Worm (Caenorhabditis elegans) whole organism, L2 larva: ENCODE data around the gene T15B7.14.

Source experiments
- F13H6.1 ChIP-seq: sonication (generic microtip); optimal IDR thresholded peaks from 2 replicates; lab custom pipeline; 2016; ENCODE audit warnings: missing genetic modification characterization, missing compliant biosample characterization
- ZK546.5 ChIP-seq: sonication (generic microtip); optimal IDR thresholded peaks from 2 replicates; lab custom pipeline; 2017; ENCODE audit warnings: missing biosample characterization, missing genetic modification characterization
- alr-1 ChIP-seq: fragments of 150-350 bp; optimal IDR thresholded peaks from 2 replicates; lab custom pipeline; 2014; ENCODE audit warnings: missing biosample characterization, missing genetic modification characterization
- ceh-82 ChIP-seq: fragments of 150-350 bp; optimal IDR thresholded peaks from 2 replicates; lab custom pipeline; 2014; ENCODE audit warnings: missing biosample characterization, missing genetic modification characterization
- dmd-4 ChIP-seq: sonication (generic microtip); optimal IDR thresholded peaks from 2 replicates; lab custom pipeline; 2017; ENCODE audit warnings: missing biosample characterization, missing genetic modification characterization
- elt-1 ChIP-seq: fragments of 150-350 bp; optimal IDR thresholded peaks from 2 replicates; lab custom pipeline; 2014; ENCODE audit warnings: missing biosample characterization, missing genetic modification characterization
- gmeb-1 ChIP-seq: fragments of 150-350 bp; optimal IDR thresholded peaks from 2 replicates; lab custom pipeline; 2014; ENCODE audit warnings: missing biosample characterization, missing genetic modification characterization
- mab-5 ChIP-seq: fragments of 150-350 bp; optimal IDR thresholded peaks from 2 replicates; lab custom pipeline; 2014; ENCODE audit warnings: missing biosample characterization, missing genetic modification characterization
- mbf-1 ChIP-seq: sonication (generic microtip); optimal IDR thresholded peaks from 2 replicates; lab custom pipeline; 2017; ENCODE audit warnings: missing biosample characterization, missing genetic modification characterization
- nhr-11 ChIP-seq: fragments of 150-350 bp; optimal IDR thresholded peaks from 2 replicates; lab custom pipeline; 2014; ENCODE audit warnings: missing biosample characterization, missing genetic modification characterization
- nhr-12 ChIP-seq: fragments of 150-350 bp; optimal IDR thresholded peaks from 2 replicates; lab custom pipeline; 2014; ENCODE audit warnings: missing biosample characterization, missing genetic modification characterization
- nhr-129 ChIP-seq: fragments of 150-350 bp; optimal IDR thresholded peaks from 2 replicates; lab custom pipeline; 2014; ENCODE audit warnings: missing biosample characterization, missing genetic modification characterization
- nhr-21 ChIP-seq: fragments of 150-350 bp; optimal IDR thresholded peaks from 2 replicates; lab custom pipeline; 2014; ENCODE audit warnings: missing biosample characterization, missing genetic modification characterization
- nhr-23 ChIP-seq: fragments of 150-350 bp; optimal IDR thresholded peaks from 2 replicates; lab custom pipeline; 2014; ENCODE audit warnings: missing biosample characterization, missing genetic modification reagents, missing genetic modification characterization
- nhr-237 ChIP-seq: fragments of 150-350 bp; optimal IDR thresholded peaks from 2 replicates; lab custom pipeline; 2014; ENCODE audit warnings: missing biosample characterization, missing genetic modification characterization
- peb-1 ChIP-seq: fragments of 150-350 bp; optimal IDR thresholded peaks from 2 replicates; lab custom pipeline; 2014; ENCODE audit warnings: missing biosample characterization, missing genetic modification characterization
- sem-4 ChIP-seq: fragments of 150-350 bp; optimal IDR thresholded peaks from 2 replicates; lab custom pipeline; 2014; ENCODE audit warnings: missing biosample characterization, missing genetic modification reagents, missing genetic modification characterization
- skn-1 ChIP-seq: sonication (generic microtip); optimal IDR thresholded peaks from 2 replicates; lab custom pipeline; 2017; ENCODE audit warnings: missing biosample characterization, missing genetic modification characterization
- sma-3 ChIP-seq: sonication (generic microtip); optimal IDR thresholded peaks from 2 replicates; lab custom pipeline; 2016; ENCODE audit warnings: missing genetic modification reagents, missing genetic modification characterization, missing compliant biosample characterization
- sma-9 ChIP-seq, 2 experiments: fragments of 150-350 bp in 1 of 2; sonication (generic microtip) in 1 of 2; optimal IDR thresholded peaks; 2 replicates each; lab custom pipeline; 2014 to 2016; ENCODE audit warnings: missing genetic modification characterization in 2 of 2, mild to moderate bottlenecking in 1 of 2, missing biosample characterization in 1 of 2, missing compliant biosample characterization in 1 of 2, missing genetic modification reagents in 1 of 2, moderate library complexity in 1 of 2
- snpc-4 ChIP-seq: fragments of 150-350 bp; optimal IDR thresholded peaks from 2 replicates; lab custom pipeline; 2014; ENCODE audit warnings: missing biosample characterization, missing genetic modification characterization
- unc-39 ChIP-seq: fragments of 150-350 bp; optimal IDR thresholded peaks from 2 replicates; lab custom pipeline; 2014; ENCODE audit warnings: missing biosample characterization, missing genetic modification characterization
- unc-62 ChIP-seq: fragments of 150-350 bp; optimal IDR thresholded peaks from 2 replicates; lab custom pipeline; 2014; ENCODE audit warnings: missing biosample characterization, missing genetic modification reagents, missing genetic modification characterization
- zag-1 ChIP-seq: fragments of 150-350 bp; optimal IDR thresholded peaks from 2 replicates; lab custom pipeline; 2014; ENCODE audit warnings: missing biosample characterization, missing genetic modification characterization
- ztf-1 ChIP-seq: fragments of 200-800 bp; sonication (Bioruptor generic); conservative IDR thresholded peaks from 2 replicates; pipeline ENCODE4 v1.3.6; 2022; ENCODE audit warnings: missing genetic modification characterization, missing compliant biosample characterization
- ztf-11 ChIP-seq: sonication (generic microtip); optimal IDR thresholded peaks from 2 replicates; lab custom pipeline; 2017; ENCODE audit warnings: missing biosample characterization, missing genetic modification characterization

T15B7.14 gene

DNA sequence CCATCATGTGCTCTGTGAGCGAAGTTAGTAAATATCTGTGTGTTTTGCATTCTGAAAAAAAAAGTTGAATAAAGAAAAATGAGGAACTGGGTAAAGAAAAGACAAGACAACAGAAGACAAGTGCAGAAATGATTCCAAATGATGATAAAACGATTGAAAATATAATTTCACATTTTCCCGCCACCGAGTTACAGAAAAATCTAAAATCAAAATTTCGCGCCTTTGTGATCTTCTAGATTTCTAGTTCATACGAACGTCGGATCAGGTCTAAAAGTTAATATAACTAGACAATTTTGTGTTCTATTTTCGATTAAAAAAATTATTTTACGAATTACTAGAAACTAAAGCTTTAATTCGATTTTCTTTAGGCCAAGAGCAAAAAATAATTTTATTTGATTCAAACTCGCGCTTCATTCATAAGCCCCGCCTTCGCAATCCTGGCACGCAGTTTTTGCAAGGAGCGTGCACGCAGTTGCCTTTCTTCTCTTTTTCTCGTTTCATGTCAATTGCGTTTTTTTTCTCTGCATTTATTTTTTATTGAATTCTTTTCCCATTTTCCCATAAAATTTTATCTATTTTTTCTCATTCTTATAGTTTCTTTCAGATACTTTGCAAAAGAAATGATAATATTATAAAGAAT is 50.2 kb downstream of the T15B7.14 start, which contains the start of the genes spn-4 and spe-39 (continued):
- TF ChIP-seq mbf-1 (no peak), ztf-11 (peak; percentile 25), unc-62 (GFP tag; lab: Kevin White, UChicago) (no peak), sem-4 (tag; lab: Kevin White, UChicago) (peak; percentile 62), gmeb-1 (tag; lab: Kevin White, UChicago) (peak; percentile 96), nhr-12 (tag; lab: Kevin White, UChicago) (no peak), sma-9 (GFP tag; optimal IDR thresholded peaks at IDR 0.05; lab: Kevin White, UChicago) (peak; percentile 88), sma-9 (tag; optimal IDR thresholded peaks at IDR 0.05; lab: Kevin White, UChicago) (no peak), unc-39 (tag; lab: Kevin White, UChicago) (no peak), ceh-82 (tag; lab: Kevin White, UChicago) (no peak)

DNA sequence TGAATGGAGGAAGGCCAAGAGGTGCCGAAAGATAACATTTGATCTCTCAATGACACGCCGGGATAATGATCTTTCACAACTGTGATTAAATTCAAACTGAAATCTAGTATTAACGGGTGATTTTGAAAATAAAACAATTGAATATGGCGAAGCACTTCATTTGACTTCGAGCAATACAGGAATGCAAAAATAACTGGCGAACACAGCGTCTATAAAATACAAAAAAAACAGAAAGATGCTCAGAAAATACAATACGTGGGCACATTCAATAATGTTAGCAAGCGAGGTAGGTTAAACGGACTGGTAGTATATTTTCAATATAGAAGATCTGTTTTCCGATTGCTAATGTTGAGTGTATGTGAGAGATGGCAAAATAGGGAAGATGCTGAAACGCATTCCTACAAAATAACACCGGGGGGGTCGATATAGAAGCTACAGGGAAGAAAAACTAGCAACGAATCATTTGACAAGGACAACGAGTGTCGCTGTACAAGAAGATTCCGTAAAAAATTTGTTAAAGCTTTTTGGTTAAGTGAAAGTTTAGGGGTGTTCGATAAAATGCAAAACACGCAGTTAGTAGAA is 52.0 kb downstream of the T15B7.14 start:
- TF ChIP-seq nhr-23 (tag; lab: Kevin White, UChicago) (no peak), skn-1 (tag; lab: Kevin White, UChicago) (no peak), F13H6.1 (tag; lab: Kevin White, UChicago) (no peak), sma-9 (GFP tag; optimal IDR thresholded peaks at IDR 0.05; lab: Kevin White, UChicago) (no peak), sma-9 (tag; optimal IDR thresholded peaks at IDR 0.05; lab: Kevin White, UChicago) (no peak)

DNA sequence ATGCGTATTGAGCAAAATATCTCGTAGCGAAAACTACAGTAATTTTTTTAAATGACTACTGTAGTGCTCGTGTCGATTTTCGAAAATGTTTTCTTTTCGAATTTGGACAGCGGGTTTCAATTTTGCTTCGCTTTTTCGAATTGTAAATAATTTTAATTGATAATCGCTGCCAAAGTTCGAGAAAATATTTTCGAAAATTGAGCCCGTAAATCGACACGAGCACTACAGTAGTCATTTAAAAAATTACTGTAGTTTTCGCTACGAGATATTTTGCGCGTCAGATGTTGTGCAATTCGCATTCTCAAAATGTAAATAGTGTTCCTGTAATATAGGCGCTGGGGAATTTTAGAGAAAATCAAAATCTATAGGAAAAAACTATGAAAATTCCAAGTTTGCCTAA is 52.9 kb downstream of the T15B7.14 start:
- no peak for TF ChIP-seq nhr-237 (tag; lab: Kevin White, UChicago)
- no peak for TF ChIP-seq peb-1
- TF ChIP-seq sma-3 (GFP tag; lab: Kevin White, UChicago), result no peak
- no peak for TF ChIP-seq zag-1 (tag; lab: Kevin White, UChicago)
- TF ChIP-seq ztf-1 (GFP tag; lab: Robert Waterston, UW), result no peak
- no peak for TF ChIP-seq alr-1 (tag; lab: Kevin White, UChicago)
- no peak for TF ChIP-seq skn-1 (tag; lab: Kevin White, UChicago)
- no peak for TF ChIP-seq gmeb-1 (tag; lab: Kevin White, UChicago)
- TF ChIP-seq sma-9 (GFP tag; optimal IDR thresholded peaks at IDR 0.05; lab: Kevin White, UChicago), result no peak
- no peak for TF ChIP-seq sma-9 (tag; optimal IDR thresholded peaks at IDR 0.05; lab: Kevin White, UChicago)
- no peak for TF ChIP-seq F13H6.1 (tag; lab: Kevin White, UChicago)
- no peak for TF ChIP-seq mab-5 (tag; lab: Kevin White, UChicago)
- no peak for TF ChIP-seq dmd-4 (tag; lab: Kevin White, UChicago)
- TF ChIP-seq nhr-11 (tag; lab: Kevin White, UChicago), result no peak
- no peak for TF ChIP-seq nhr-23 (tag; lab: Kevin White, UChicago)
- no peak for TF ChIP-seq ZK546.5 (tag; lab: Kevin White, UChicago)
- no peak for TF ChIP-seq nhr-129 (tag; lab: Kevin White, UChicago)
- no peak for TF ChIP-seq ceh-82 (tag; lab: Kevin White, UChicago)
- no peak for TF ChIP-seq snpc-4 (tag; lab: Kevin White, UChicago)
- TF ChIP-seq elt-1 (tag; lab: Kevin White, UChicago), result no peak
- TF ChIP-seq nhr-21 (tag; lab: Kevin White, UChicago), result no peak
